Worm (Caenorhabditis elegans): ENCODE measurements around the gene F55A11.4.

ce11 chrV:11751480-11751879 is 18.8 kb upstream of the F55A11.4 start:
- TF ChIP-seq egl-43 (GFP tag; IDR thresholded peaks at IDR 0.05) = no peak
- no peak for TF ChIP-seq skn-1 (tag; optimal IDR thresholded peaks at IDR 0.05)
